Worm (Caenorhabditis elegans) whole organism, young adult: Measurements from ENCODE around the gene chup-1.

Experiments used
- B0019.2 ChIP-seq: fragments of 200-800 bp; sonication (Bioruptor generic); conservative IDR thresholded peaks from 2 replicates; pipeline ENCODE4 v1.3.6; 2022; ENCODE audit warnings: missing genetic modification reagents, missing genetic modification characterization, missing compliant biosample characterization
- C06A6.2 ChIP-seq: fragments of 200-800 bp; sonication (Bioruptor generic); conservative IDR thresholded peaks from 2 replicates; pipeline ENCODE4 v1.3.6; 2022; ENCODE audit warnings: missing genetic modification characterization, missing compliant biosample characterization
- D2030.7 ChIP-seq: fragments of 200-800 bp; sonication (Bioruptor generic); IDR thresholded peaks from 2 replicates; pipeline ENCODE4 v1.3.6; 2022; ENCODE audit warnings: missing genetic modification reagents, missing genetic modification characterization, missing compliant biosample characterization
- F22D6.2 ChIP-seq: sonication (generic microtip); optimal IDR thresholded peaks from 2 replicates; lab custom pipeline; 2016; ENCODE audit warnings: mild to moderate bottlenecking, missing genetic modification characterization, missing compliant biosample characterization
- F33H1.4 ChIP-seq: fragments of 200-800 bp; sonication (Bioruptor generic); IDR thresholded peaks from 2 replicates; pipeline ENCODE4 v1.3.6; 2022; ENCODE audit warnings: missing genetic modification reagents, missing genetic modification characterization, missing compliant biosample characterization
- F52B5.7 ChIP-seq: sonication (generic microtip); optimal IDR thresholded peaks from 2 replicates; lab custom pipeline; 2016; ENCODE audit warnings: mild to moderate bottlenecking, missing genetic modification characterization, missing compliant biosample characterization
- F55B11.4 ChIP-seq: sonication (generic microtip); optimal IDR thresholded peaks from 2 replicates; lab custom pipeline; 2016; ENCODE audit warnings: missing compliant biosample characterization, missing genetic modification characterization, borderline replicate concordance; ENCODE audit not compliant: insufficient read depth
- K12H6.12 ChIP-seq: fragments of 200-800 bp; sonication (Bioruptor generic); optimal IDR thresholded peaks from 2 replicates; lab custom pipeline; 2018; ENCODE audit warnings: mild to moderate bottlenecking, missing genetic modification characterization, missing compliant biosample characterization
- T26A5.8 ChIP-seq: sonication (generic microtip); optimal IDR thresholded peaks from 2 replicates; lab custom pipeline; 2016; ENCODE audit warnings: missing genetic modification characterization, missing compliant biosample characterization
- Y56A3A.18 ChIP-seq: fragments of 200-800 bp; sonication (Bioruptor generic); IDR thresholded peaks from 2 replicates; pipeline ENCODE4 v1.3.6; 2022; ENCODE audit warnings: missing genetic modification reagents, missing genetic modification characterization, missing compliant biosample characterization
- Y67H2A.10 ChIP-seq: fragments of 200-800 bp; sonication (Bioruptor generic); conservative IDR thresholded peaks from 2 replicates; pipeline ENCODE4 v1.3.6; 2022; ENCODE audit warnings: missing genetic modification reagents, missing genetic modification characterization, missing compliant biosample characterization
- aptf-3 ChIP-seq: fragments of 200-800 bp; sonication (Bioruptor generic); IDR thresholded peaks from 2 replicates; pipeline ENCODE4 v1.3.6; 2022; ENCODE audit warnings: missing genetic modification characterization, missing compliant biosample characterization
- athp-1 ChIP-seq: sonication (generic microtip); optimal IDR thresholded peaks from 2 replicates; lab custom pipeline; 2017; ENCODE audit warnings: mild to moderate bottlenecking, missing genetic modification characterization, missing compliant biosample characterization
- ceh-100 ChIP-seq: fragments of 200-800 bp; sonication (Bioruptor generic); IDR thresholded peaks from 2 replicates; pipeline ENCODE4 v1.3.6; 2022; ENCODE audit warnings: missing genetic modification reagents, missing genetic modification characterization, missing compliant biosample characterization
- ceh-27 ChIP-seq: fragments of 200-800 bp; sonication (Bioruptor generic); optimal IDR thresholded peaks from 2 replicates; lab custom pipeline; 2018; ENCODE audit warnings: mild to moderate bottlenecking, missing genetic modification characterization, moderate library complexity, missing compliant biosample characterization
- ceh-58 ChIP-seq: fragments of 200-800 bp; sonication (Bioruptor generic); IDR thresholded peaks from 2 replicates; pipeline ENCODE4 v1.3.6; 2022; ENCODE audit warnings: missing genetic modification characterization, missing compliant biosample characterization
- dox-1 ChIP-seq: fragments of 200-800 bp; sonication (Bioruptor generic); IDR thresholded peaks from 2 replicates; pipeline ENCODE4 v1.3.6; 2022; ENCODE audit warnings: missing genetic modification reagents, missing genetic modification characterization, missing compliant biosample characterization
- egrh-3 ChIP-seq: fragments of 200-800 bp; sonication (Bioruptor generic); IDR thresholded peaks from 2 replicates; pipeline ENCODE4 v1.3.6; 2022; ENCODE audit warnings: missing genetic modification reagents, missing genetic modification characterization, missing compliant biosample characterization
- ekl-4 ChIP-seq: fragments of 200-800 bp; sonication (Bioruptor generic); IDR thresholded peaks from 2 replicates; pipeline ENCODE4 v1.3.6; 2022; ENCODE audit warnings: missing genetic modification reagents, missing genetic modification characterization, missing compliant biosample characterization
- ets-4 ChIP-seq: fragments of 200-800 bp; sonication (Bioruptor generic); optimal IDR thresholded peaks from 2 replicates; lab custom pipeline; 2018; ENCODE audit warnings: mild to moderate bottlenecking, missing genetic modification characterization, missing compliant biosample characterization
- gei-17 ChIP-seq: fragments of 200-800 bp; sonication (Bioruptor generic); optimal IDR thresholded peaks from 2 replicates; lab custom pipeline; 2018; ENCODE audit warnings: mild to moderate bottlenecking, missing genetic modification characterization, missing compliant biosample characterization
- hlh-12 ChIP-seq: sonication (generic microtip); optimal IDR thresholded peaks from 2 replicates; lab custom pipeline; 2016; ENCODE audit warnings: missing genetic modification characterization, missing compliant biosample characterization
- let-526 ChIP-seq: fragments of 200-800 bp; sonication (Bioruptor generic); IDR thresholded peaks from 2 replicates; pipeline ENCODE4 v1.3.6; 2022; ENCODE audit warnings: missing genetic modification reagents, missing genetic modification characterization, missing compliant biosample characterization
- lin-26 ChIP-seq: fragments of 200-800 bp; sonication (Bioruptor generic); IDR thresholded peaks from 2 replicates; pipeline ENCODE4 v1.3.6; 2022; ENCODE audit warnings: missing genetic modification reagents, missing genetic modification characterization, missing compliant biosample characterization
- lin-40 ChIP-seq: sonication (generic microtip); optimal IDR thresholded peaks from 2 replicates; lab custom pipeline; 2016; ENCODE audit warnings: missing genetic modification characterization, mild to moderate bottlenecking, missing compliant biosample characterization, missing genotype, missing genetic modification reagents
- lin-54 ChIP-seq: fragments of 200-800 bp; sonication (Bioruptor generic); optimal IDR thresholded peaks from 2 replicates; lab custom pipeline; 2018; ENCODE audit warnings: mild to moderate bottlenecking, missing genetic modification characterization, missing compliant biosample characterization
- lsl-1 ChIP-seq: fragments of 200-800 bp; sonication (Bioruptor generic); optimal IDR thresholded peaks from 2 replicates; lab custom pipeline; 2018; ENCODE audit warnings: mild to moderate bottlenecking, missing genetic modification characterization, moderate library complexity, missing compliant biosample characterization
- lsy-27 ChIP-seq: sonication (generic microtip); optimal IDR thresholded peaks from 2 replicates; lab custom pipeline; 2017; ENCODE audit warnings: missing genetic modification characterization, mild to moderate bottlenecking, missing compliant biosample characterization, antibody characterized with exemption, missing genotype, borderline replicate concordance; ENCODE audit not compliant: insufficient read depth
- madf-10 ChIP-seq: sonication (generic microtip); optimal IDR thresholded peaks from 2 replicates; lab custom pipeline; 2016; ENCODE audit warnings: mild to moderate bottlenecking, missing genetic modification characterization, missing compliant biosample characterization
- madf-6 ChIP-seq: fragments of 200-800 bp; sonication (Bioruptor generic); IDR thresholded peaks from 2 replicates; pipeline ENCODE4 v1.3.6; 2022; ENCODE audit warnings: missing genetic modification reagents, missing genetic modification characterization, missing compliant biosample characterization
- madf-8 ChIP-seq: fragments of 200-800 bp; sonication (Bioruptor generic); conservative IDR thresholded peaks from 2 replicates; pipeline ENCODE4 v1.3.6; 2022; ENCODE audit warnings: missing genetic modification reagents, missing genetic modification characterization, missing compliant biosample characterization
- mel-28 ChIP-seq: sonication (generic microtip); optimal IDR thresholded peaks from 2 replicates; lab custom pipeline; 2016; ENCODE audit warnings: borderline replicate concordance, mild to moderate bottlenecking, missing genetic modification characterization, missing compliant biosample characterization
- mes-4 ChIP-seq: sonication (generic microtip); optimal IDR thresholded peaks from 2 replicates; lab custom pipeline; 2016; ENCODE audit warnings: missing genotype, missing genetic modification characterization, missing compliant biosample characterization
- mxl-1 ChIP-seq: sonication (generic microtip); optimal IDR thresholded peaks from 2 replicates; lab custom pipeline; 2016; ENCODE audit warnings: missing genetic modification characterization, missing compliant biosample characterization
- nfyb-1 ChIP-seq: fragments of 200-800 bp; sonication (Bioruptor generic); IDR thresholded peaks from 2 replicates; pipeline ENCODE4 v1.3.6; 2022; ENCODE audit warnings: missing genetic modification reagents, missing genetic modification characterization, missing compliant biosample characterization
- nhr-27 ChIP-seq: fragments of 200-800 bp; sonication (Bioruptor generic); optimal IDR thresholded peaks from 2 replicates; lab custom pipeline; 2018; ENCODE audit warnings: mild to moderate bottlenecking, missing genetic modification characterization, moderate library complexity, missing compliant biosample characterization
- nhr-80 ChIP-seq: sonication (generic microtip); optimal IDR thresholded peaks from 2 replicates; lab custom pipeline; 2016; ENCODE audit warnings: missing genetic modification characterization, missing compliant biosample characterization
- pha-4 ChIP-seq: fragments of 150-350 bp; sonication (generic microtip); optimal IDR thresholded peaks from 2 replicates; lab custom pipeline; 2014; ENCODE audit warnings: missing biosample characterization, missing genetic modification reagents, missing genetic modification characterization
- sea-2 ChIP-seq: fragments of 200-800 bp; sonication (Bioruptor generic); IDR thresholded peaks from 2 replicates; pipeline ENCODE4 v1.3.6; 2022; ENCODE audit warnings: missing genetic modification characterization, missing compliant biosample characterization
- snpc-3.4 ChIP-seq: sonication (generic microtip); optimal IDR thresholded peaks from 2 replicates; lab custom pipeline; 2017; ENCODE audit warnings: missing genetic modification characterization, mild to moderate bottlenecking, missing compliant biosample characterization, antibody characterized with exemption, moderate library complexity, missing genotype, missing genetic modification reagents
- sptf-2 ChIP-seq: fragments of 200-800 bp; sonication (Bioruptor generic); optimal IDR thresholded peaks from 2 replicates; lab custom pipeline; 2018; ENCODE audit warnings: mild to moderate bottlenecking, missing genetic modification characterization, missing compliant biosample characterization
- tbp1 ChIP-seq: fragments of 200-800 bp; sonication (Bioruptor generic); optimal IDR thresholded peaks from 2 replicates; lab custom pipeline; 2018; ENCODE audit warnings: mild to moderate bottlenecking, missing genetic modification characterization, missing compliant biosample characterization
- tlf-1 ChIP-seq: fragments of 200-800 bp; sonication (Bioruptor generic); optimal IDR thresholded peaks from 2 replicates; lab custom pipeline; 2018; ENCODE audit warnings: mild to moderate bottlenecking, missing genetic modification characterization, missing compliant biosample characterization
- zim-3 ChIP-seq: sonication (generic microtip); optimal IDR thresholded peaks from 2 replicates; lab custom pipeline; 2017; ENCODE audit warnings: mild to moderate bottlenecking, missing genetic modification characterization, moderate library complexity, missing compliant biosample characterization
- ztf-26 ChIP-seq: sonication (generic microtip); optimal IDR thresholded peaks from 2 replicates; lab custom pipeline; 2017; ENCODE audit warnings: missing genetic modification characterization, missing compliant biosample characterization
- ztf-3 ChIP-seq: fragments of 200-800 bp; sonication (Bioruptor generic); optimal IDR thresholded peaks from 2 replicates; lab custom pipeline; 2018; ENCODE audit warnings: mild to moderate bottlenecking, missing genetic modification characterization, missing compliant biosample characterization

Gene chup-1

DNA sequence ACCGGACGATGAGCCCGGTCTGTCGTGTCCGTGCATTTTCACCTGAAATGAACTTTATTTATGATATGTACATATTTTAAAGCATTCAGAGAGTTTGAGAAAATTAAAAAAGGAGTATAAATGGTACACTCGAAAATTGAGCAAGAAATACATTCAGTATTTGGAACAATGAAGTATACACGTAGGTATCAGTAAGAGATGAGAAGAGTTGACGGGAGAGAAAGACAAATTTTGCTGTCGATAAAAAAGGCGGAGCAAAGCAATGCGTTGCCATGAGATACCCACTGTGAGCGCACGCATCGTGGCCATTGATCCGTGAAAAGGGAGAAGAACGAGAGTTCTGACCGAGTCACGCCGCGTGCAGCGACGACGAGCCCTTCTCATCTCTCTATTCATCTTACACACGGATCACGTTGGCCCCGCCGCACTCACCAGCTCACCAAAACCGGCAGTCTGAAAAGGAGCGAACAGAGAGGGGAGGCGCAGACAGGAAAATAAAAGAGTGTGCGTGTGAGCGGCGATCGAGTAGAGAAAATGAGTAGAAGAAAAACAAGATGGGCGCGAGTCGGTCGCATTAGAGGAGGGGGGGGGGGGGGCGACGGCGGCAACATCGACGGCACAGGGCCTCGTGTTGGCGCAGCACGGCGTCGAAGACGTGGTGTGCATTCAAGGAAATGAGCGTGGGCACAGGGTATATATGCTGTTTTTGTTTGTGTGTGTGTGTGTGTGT is 14.3 kb downstream of the chup-1 start, which contains the start of gene R04E5.8 (continued):
- TF ChIP-seq Y56A3A.18, result no peak
- no peak for TF ChIP-seq madf-6 (GFP tag; lab: Robert Waterston, UW)
- no peak for TF ChIP-seq hlh-12 (tag; lab: Kevin White, UChicago)
- TF ChIP-seq ceh-58 (GFP tag; lab: Robert Waterston, UW), result no peak
- no peak for TF ChIP-seq mel-28

DNA sequence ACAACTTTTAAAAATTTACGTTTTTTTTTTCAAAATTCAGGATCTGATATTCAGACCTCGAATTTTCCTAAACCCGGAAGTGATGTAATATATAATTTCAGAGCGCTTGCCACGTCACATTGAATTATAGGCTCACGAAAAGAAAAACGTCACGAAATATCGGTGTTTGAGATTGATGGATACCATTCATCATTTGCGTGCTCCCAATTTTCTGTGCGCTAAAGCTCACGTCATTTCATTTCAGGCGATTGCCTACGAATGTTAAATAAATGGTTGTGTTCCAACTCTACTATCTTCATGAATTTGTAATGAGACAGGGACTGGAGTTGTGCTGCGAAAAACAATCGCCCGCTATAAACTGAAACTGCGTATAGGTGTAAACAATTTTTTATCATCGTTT is 16.8 kb downstream of the chup-1 start:
- TF ChIP-seq lin-26 (no peak), madf-8 (GFP tag; lab: Robert Waterston, UW) (no peak), C06A6.2 (no peak), ceh-100 (GFP tag; lab: Robert Waterston, UW) (no peak), athp-1 (tag; lab: Kevin White, UChicago) (no peak), K12H6.12 (tag; lab: Kevin White, UChicago) (no peak), lsy-27 (tag; lab: Kevin White, UChicago) (no peak), mxl-1 (tag; lab: Kevin White, UChicago) (no peak), let-526 (GFP tag; lab: Robert Waterston, UW) (no peak), zim-3 (tag; lab: Kevin White, UChicago) (no peak), ceh-27 (GFP tag; lab: Kevin White, UChicago) (no peak), nhr-80 (tag; lab: Kevin White, UChicago) (no peak), lin-40 (tag; lab: Kevin White, UChicago) (no peak), ceh-58 (GFP tag; lab: Robert Waterston, UW) (no peak), lsl-1 (GFP tag; lab: Kevin White, UChicago) (no peak), dox-1 (GFP tag; lab: Robert Waterston, UW) (no peak), mes-4 (no peak)

DNA sequence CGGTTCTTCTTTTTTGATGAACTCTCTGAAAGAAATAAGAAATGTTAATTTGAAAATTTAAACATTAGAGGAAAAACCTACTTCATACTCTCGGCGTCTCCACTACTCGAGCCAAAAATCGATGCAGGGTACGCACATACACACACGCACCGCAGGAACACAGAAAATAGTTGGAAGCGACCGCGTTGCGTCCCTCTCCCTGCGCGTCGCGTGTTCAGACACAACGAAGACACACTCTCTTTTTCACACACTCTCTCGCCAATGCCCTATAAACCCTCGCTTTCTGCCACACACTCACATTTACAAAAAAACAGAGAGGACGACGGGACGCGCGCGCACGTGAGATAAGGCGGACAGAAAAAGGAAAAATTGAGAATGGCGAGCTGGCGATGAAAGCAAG is 18.9 kb downstream of the chup-1 start, which contains the start of gene R04E5.9:
Gene R04E5.9, minus strand, starts transcription at position 235 of the 400 bp plus-strand sequence.
- no peak for TF ChIP-seq aptf-3 (GFP tag; lab: Robert Waterston, UW)
- peak; percentile 50 for TF ChIP-seq lin-54 (GFP tag; lab: Kevin White, UChicago)
- peak; percentile 51 for TF ChIP-seq gei-17 (GFP tag; lab: Kevin White, UChicago)
- TF ChIP-seq ztf-26 (tag; lab: Kevin White, UChicago), result peak; percentile 69
- no peak for TF ChIP-seq ztf-3 (GFP tag; lab: Kevin White, UChicago)
- TF ChIP-seq sptf-2 (GFP tag; lab: Kevin White, UChicago), result peak; percentile 1
- no peak for TF ChIP-seq F33H1.4 (GFP tag; lab: Robert Waterston, UW)
- peak; percentile 7 for TF ChIP-seq F52B5.7 (tag; lab: Kevin White, UChicago)
- TF ChIP-seq F55B11.4 (tag; lab: Kevin White, UChicago), result no peak
- TF ChIP-seq snpc-3.4, result no peak
- TF ChIP-seq pha-4 (tag; lab: Kevin White, UChicago), result peak; percentile 50
- TF ChIP-seq egrh-3 (GFP tag; lab: Robert Waterston, UW), result peak; percentile 40; the same call in 1 of the 2 replicates
- no peak for TF ChIP-seq nhr-27 (tag; lab: Kevin White, UChicago)
- TF ChIP-seq T26A5.8 (tag; lab: Kevin White, UChicago), result no peak
- TF ChIP-seq ekl-4 (GFP tag; lab: Robert Waterston, UW), result 0 out of 2 replicates have a peak, but pooled peaks have one; percentile 16
- TF ChIP-seq Y67H2A.10 (GFP tag; lab: Robert Waterston, UW), result peak; percentile 24; the same call in 1 of the 2 replicates
- TF ChIP-seq athp-1 (tag; lab: Kevin White, UChicago), result peak; percentile 45
- TF ChIP-seq D2030.7 (GFP tag; lab: Robert Waterston, UW), result no peak
- TF ChIP-seq madf-10 (tag; lab: Kevin White, UChicago), result peak; percentile 85
- peak; percentile 91 for TF ChIP-seq ets-4 (GFP tag; lab: Kevin White, UChicago)
- peak; percentile 68 for TF ChIP-seq tbp1 (GFP tag; lab: Kevin White, UChicago)
- peak; percentile 35 for TF ChIP-seq F22D6.2
- TF ChIP-seq B0019.2 (GFP tag; lab: Robert Waterston, UW), result no peak
- TF ChIP-seq tlf-1 (GFP tag; lab: Kevin White, UChicago), result peak; percentile 34
- peak; percentile 60; the same call in 1 of the 2 replicates for TF ChIP-seq nfyb-1 (GFP tag; lab: Robert Waterston, UW)
- TF ChIP-seq sea-2, result no peak
